Worm (Caenorhabditis elegans): ENCODE data around the gene Y59C2A.2.

Gene Y59C2A.2

DNA sequence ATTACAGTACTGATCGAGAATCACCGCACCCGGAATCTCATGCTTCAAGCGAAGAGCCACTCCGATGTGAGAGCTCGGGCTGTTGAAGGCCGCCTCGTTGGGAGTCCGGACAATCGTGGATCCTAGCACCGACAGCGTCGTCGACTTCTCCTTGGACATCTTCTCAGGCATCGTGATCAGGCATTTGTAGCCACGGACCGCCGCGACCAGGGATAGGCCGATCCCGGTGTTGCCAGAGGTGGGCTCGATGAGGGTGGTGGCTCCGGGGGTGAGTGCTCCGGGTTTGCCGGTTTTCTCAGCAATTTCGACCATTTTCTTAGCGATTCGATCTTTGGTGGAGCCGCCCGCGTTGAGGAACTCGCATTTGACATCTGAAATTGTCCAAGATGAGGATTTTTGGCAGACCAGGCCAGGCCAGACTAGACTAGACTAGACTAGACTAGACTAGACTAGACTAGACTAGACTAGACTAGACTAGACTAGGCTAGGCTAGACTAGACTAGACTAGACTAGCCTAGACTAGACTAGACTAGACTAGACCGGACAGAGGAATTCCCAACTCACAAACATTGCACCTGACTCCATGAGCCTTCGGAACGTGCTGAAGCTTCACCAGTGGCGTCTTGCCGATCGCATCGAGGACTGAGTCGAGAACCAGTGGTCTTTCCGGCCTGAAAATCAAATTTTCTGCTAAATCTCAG, 17.4 kb upstream of the Y59C2A.2 start:
- TF ChIP-seq nhr-23 (tag; optimal IDR thresholded peaks at IDR 0.05) (no peak), C34F6.9 (tag; optimal IDR thresholded peaks at IDR 0.05) (no peak), nhr-21 (tag; optimal IDR thresholded peaks at IDR 0.05) (no peak), unc-39 (tag; optimal IDR thresholded peaks at IDR 0.05) (no peak), snpc-4 (tag; optimal IDR thresholded peaks at IDR 0.05) (no peak), mab-5 (tag; optimal IDR thresholded peaks at IDR 0.05) (no peak), skn-1 (tag; optimal IDR thresholded peaks at IDR 0.05) (no peak), ceh-82 (tag; optimal IDR thresholded peaks at IDR 0.05) (no peak), nhr-12 (tag; optimal IDR thresholded peaks at IDR 0.05) (no peak), sem-4 (tag; optimal IDR thresholded peaks at IDR 0.05) (no peak), lin-11 (tag; optimal IDR thresholded peaks at IDR 0.05) (no peak), elt-3 (tag; optimal IDR thresholded peaks at IDR 0.05) (no peak), elt-1 (tag; optimal IDR thresholded peaks at IDR 0.05) (no peak), aly-2 (tag; optimal IDR thresholded peaks at IDR 0.05) (no peak), R02D3.7 (tag; optimal IDR thresholded peaks at IDR 0.05) (no peak)

- peak; percentile 25 for TF ChIP-seq F13H6.1 (tag; optimal IDR thresholded peaks at IDR 0.05)
- TF ChIP-seq lsy-2 (tag; optimal IDR thresholded peaks at IDR 0.05), result peak; percentile 19 to 61
- TF ChIP-seq nhr-77 (tag; optimal IDR thresholded peaks at IDR 0.05), result no peak
- TF ChIP-seq unc-39 (tag; optimal IDR thresholded peaks at IDR 0.05), result no peak
- peak; percentile 35 for TF ChIP-seq lin-13 (GFP tag; optimal IDR thresholded peaks at IDR 0.05)
- TF ChIP-seq ceh-16 (tag; optimal IDR thresholded peaks at IDR 0.05), result no peak
- TF ChIP-seq C34F6.9 (tag; optimal IDR thresholded peaks at IDR 0.05), result peak; percentile 54
- TF ChIP-seq mbf-1 (tag; optimal IDR thresholded peaks at IDR 0.05), result no peak
- no peak for TF ChIP-seq nhr-237 (tag; optimal IDR thresholded peaks at IDR 0.05)
- peak; percentile 82 for TF ChIP-seq unc-55 (GFP tag; optimal IDR thresholded peaks at IDR 0.05)
- TF ChIP-seq blmp-1 (tag; optimal IDR thresholded peaks at IDR 0.05; ENCODE audit: insufficient read depth), result no peak
- TF ChIP-seq nhr-129 (tag; optimal IDR thresholded peaks at IDR 0.05), result peak; percentile 44
- peak; percentile 40 for TF ChIP-seq lin-11 (tag; optimal IDR thresholded peaks at IDR 0.05)
- TF ChIP-seq mab-5 (tag; optimal IDR thresholded peaks at IDR 0.05), result no peak
Measured at ce11 chrII:2219880-2220279, 15.9 kb upstream of the Y59C2A.2 start, which contains the start of gene Y59C2A.3. TSS of gene Y59C2A.3 (minus strand) at chrII:2219921.

- TF ChIP-seq aly-2 (tag; optimal IDR thresholded peaks at IDR 0.05) (no peak), elt-3 (tag; optimal IDR thresholded peaks at IDR 0.05) (no peak), elt-1 (tag; optimal IDR thresholded peaks at IDR 0.05) (no peak), nhr-129 (tag; optimal IDR thresholded peaks at IDR 0.05) (no peak), sma-9 (GFP tag; optimal IDR thresholded peaks at IDR 0.05) (no peak), sma-9 (tag; optimal IDR thresholded peaks at IDR 0.05) (no peak), ZK546.5 (tag; optimal IDR thresholded peaks at IDR 0.05) (no peak), nhr-237 (tag; optimal IDR thresholded peaks at IDR 0.05) (no peak), sma-3 (GFP tag; optimal IDR thresholded peaks at IDR 0.05) (no peak), ztf-11 (tag; optimal IDR thresholded peaks at IDR 0.05) (no peak), sem-4 (tag; optimal IDR thresholded peaks at IDR 0.05) (no peak), mbf-1 (tag; optimal IDR thresholded peaks at IDR 0.05) (no peak), blmp-1 (tag; optimal IDR thresholded peaks at IDR 0.05; ENCODE audit: insufficient read depth) (no peak), nhr-12 (tag; optimal IDR thresholded peaks at IDR 0.05) (no peak), crh-2 (tag; optimal IDR thresholded peaks at IDR 0.05) (no peak), lin-39 (tag; optimal IDR thresholded peaks at IDR 0.05) (no peak), dmd-4 (tag; optimal IDR thresholded peaks at IDR 0.05) (no peak), unc-39 (tag; optimal IDR thresholded peaks at IDR 0.05) (no peak), ceh-82 (tag; optimal IDR thresholded peaks at IDR 0.05) (no peak)
Measured at ce11 chrII:2216940-2217664, 13.2 kb upstream of the Y59C2A.2 start.

ce11 chrII:2215512-2215911, 11.6 kb upstream of the Y59C2A.2 start:
- no peak for TF ChIP-seq nhr-11 (tag; optimal IDR thresholded peaks at IDR 0.05)
- no peak for TF ChIP-seq nhr-6 (tag; optimal IDR thresholded peaks at IDR 0.05)
- no peak for TF ChIP-seq nhr-129 (tag; optimal IDR thresholded peaks at IDR 0.05)
- no peak for TF ChIP-seq ceh-16 (tag; optimal IDR thresholded peaks at IDR 0.05)
- no peak for TF ChIP-seq ZK546.5 (tag; optimal IDR thresholded peaks at IDR 0.05)
- no peak for TF ChIP-seq sma-9 (GFP tag; optimal IDR thresholded peaks at IDR 0.05)
- TF ChIP-seq sma-9 (tag; optimal IDR thresholded peaks at IDR 0.05), result no peak
- TF ChIP-seq nhr-21 (tag; optimal IDR thresholded peaks at IDR 0.05), result no peak
- no peak for TF ChIP-seq aly-2 (tag; optimal IDR thresholded peaks at IDR 0.05)
- TF ChIP-seq zag-1 (tag; optimal IDR thresholded peaks at IDR 0.05), result no peak
- TF ChIP-seq nhr-237 (tag; optimal IDR thresholded peaks at IDR 0.05), result no peak
- TF ChIP-seq F13H6.1 (tag; optimal IDR thresholded peaks at IDR 0.05), result no peak
- no peak for TF ChIP-seq nhr-23 (tag; optimal IDR thresholded peaks at IDR 0.05)

Data from whole organism, L2 larva.